Worm (Caenorhabditis elegans) whole organism, late embryonic: ENCODE measurements around the gene gpx-4.

Source experiments
- F13H6.1 ChIP-seq: sonication (generic microtip); optimal IDR thresholded peaks from 2 replicates; lab custom pipeline; 2016; ENCODE audit warnings: missing genetic modification characterization, missing compliant biosample characterization
- K02D7.2 ChIP-seq: sonication (generic microtip); optimal IDR thresholded peaks from 2 replicates; lab custom pipeline; 2017; ENCODE audit warnings: mild to moderate bottlenecking, missing genetic modification characterization, missing compliant biosample characterization
- K09A11.1 ChIP-seq: sonication (generic microtip); optimal IDR thresholded peaks from 2 replicates; lab custom pipeline; 2017; ENCODE audit warnings: antibody characterized with exemption, mild to moderate bottlenecking, missing genetic modification characterization, missing compliant biosample characterization; ENCODE audit not compliant: insufficient read depth
- T23F11.4 ChIP-seq: fragments of 200-800 bp; sonication (Bioruptor generic); optimal IDR thresholded peaks from 2 replicates; lab custom pipeline; 2018; ENCODE audit warnings: mild to moderate bottlenecking, missing genetic modification characterization, missing compliant biosample characterization
- Y22D7AL.16 ChIP-seq: sonication (generic microtip); optimal IDR thresholded peaks from 2 replicates; lab custom pipeline; 2016; ENCODE audit warnings: missing genetic modification characterization, missing compliant biosample characterization
- ahr-1 ChIP-seq: sonication (generic microtip); optimal IDR thresholded peaks from 2 replicates; lab custom pipeline; 2016; ENCODE audit warnings: missing genetic modification characterization, missing compliant biosample characterization
- ceh-18 ChIP-seq: sonication (generic microtip); optimal IDR thresholded peaks from 2 replicates; lab custom pipeline; 2016; ENCODE audit warnings: missing genetic modification characterization, missing compliant biosample characterization
- ceh-19 ChIP-seq: fragments of 200-800 bp; sonication (Bioruptor generic); optimal IDR thresholded peaks from 2 replicates; lab custom pipeline; 2018; ENCODE audit warnings: mild to moderate bottlenecking, missing genetic modification characterization, missing compliant biosample characterization
- ceh-22 ChIP-seq: sonication (generic microtip); optimal IDR thresholded peaks from 2 replicates; lab custom pipeline; 2017; ENCODE audit warnings: missing biosample characterization, missing genetic modification characterization
- ceh-48 ChIP-seq: sonication (generic microtip); optimal IDR thresholded peaks from 2 replicates; lab custom pipeline; 2016; ENCODE audit warnings: missing genetic modification characterization, inconsistent platforms, missing compliant biosample characterization
- ceh-6 ChIP-seq: fragments of 200-800 bp; sonication (Bioruptor generic); optimal IDR thresholded peaks from 2 replicates; lab custom pipeline; 2018; ENCODE audit warnings: mild to moderate bottlenecking, missing genetic modification characterization, missing compliant biosample characterization
- ceh-9 ChIP-seq: sonication (generic microtip); optimal IDR thresholded peaks from 2 replicates; lab custom pipeline; 2016; ENCODE audit warnings: mild to moderate bottlenecking, missing genetic modification characterization, inconsistent platforms, missing compliant biosample characterization
- dmd-4 ChIP-seq: sonication (generic microtip); optimal IDR thresholded peaks from 2 replicates; lab custom pipeline; 2016; ENCODE audit warnings: borderline replicate concordance, missing genetic modification characterization, missing compliant biosample characterization
- dve-1 ChIP-seq: sonication (generic microtip); optimal IDR thresholded peaks from 2 replicates; lab custom pipeline; 2017; ENCODE audit warnings: antibody characterized with exemption, mild to moderate bottlenecking, missing genetic modification characterization, missing compliant biosample characterization
- elt-2 ChIP-seq: sonication (generic microtip); optimal IDR thresholded peaks from 2 replicates; lab custom pipeline; 2016; ENCODE audit warnings: missing genetic modification reagents, missing genetic modification characterization, missing compliant biosample characterization
- ets-4 ChIP-seq: sonication (generic microtip); optimal IDR thresholded peaks from 2 replicates; lab custom pipeline; 2016; ENCODE audit warnings: missing genetic modification characterization, missing compliant biosample characterization
- fax-1 ChIP-seq: sonication (generic microtip); optimal IDR thresholded peaks from 2 replicates; lab custom pipeline; 2016; ENCODE audit warnings: missing genotype, missing genetic modification characterization, missing compliant biosample characterization
- fkh-10 ChIP-seq: fragments of 150-350 bp; optimal IDR thresholded peaks from 2 replicates; lab custom pipeline; 2014; ENCODE audit warnings: missing biosample characterization, missing genetic modification reagents, missing genetic modification characterization
- fkh-6 ChIP-seq: sonication (generic microtip); optimal IDR thresholded peaks from 2 replicates; lab custom pipeline; 2016; ENCODE audit warnings: missing genetic modification characterization, missing compliant biosample characterization
- gmeb-2 ChIP-seq: sonication (generic microtip); optimal IDR thresholded peaks from 2 replicates; lab custom pipeline; 2016; ENCODE audit warnings: missing genetic modification characterization, inconsistent platforms, missing compliant biosample characterization
- hlh-15 ChIP-seq: sonication (generic microtip); optimal IDR thresholded peaks from 2 replicates; lab custom pipeline; 2016; ENCODE audit warnings: missing genetic modification characterization, missing compliant biosample characterization
- hlh-8 ChIP-seq: sonication (generic microtip); optimal IDR thresholded peaks from 2 replicates; lab custom pipeline; 2016; ENCODE audit warnings: missing genotype, missing genetic modification characterization, missing compliant biosample characterization
- lim-6 ChIP-seq: sonication (generic microtip); optimal IDR thresholded peaks from 2 replicates; lab custom pipeline; 2016; ENCODE audit warnings: missing genetic modification characterization, missing compliant biosample characterization
- madf-2 ChIP-seq: sonication (generic microtip); optimal IDR thresholded peaks from 2 replicates; lab custom pipeline; 2017; ENCODE audit warnings: missing genetic modification characterization, missing compliant biosample characterization
- mec-3 ChIP-seq: sonication (generic microtip); optimal IDR thresholded peaks from 2 replicates; lab custom pipeline; 2016; ENCODE audit warnings: borderline replicate concordance, missing genetic modification characterization, missing compliant biosample characterization
- nfya-1 ChIP-seq: sonication (generic microtip); optimal IDR thresholded peaks from 2 replicates; lab custom pipeline; 2017; ENCODE audit warnings: missing genetic modification characterization, mild to moderate bottlenecking, missing compliant biosample characterization, antibody characterized with exemption, moderate library complexity
- nhr-11 ChIP-seq: fragments of 150-350 bp; optimal IDR thresholded peaks from 2 replicates; lab custom pipeline; 2014; ENCODE audit warnings: missing biosample characterization, missing genetic modification characterization
- pag-3 ChIP-seq: sonication (generic microtip); optimal IDR thresholded peaks from 2 replicates; lab custom pipeline; 2016; ENCODE audit warnings: missing compliant biosample characterization, missing genetic modification characterization, borderline replicate concordance
- pat-9 ChIP-seq: fragments of 200-800 bp; sonication (Bioruptor generic); optimal IDR thresholded peaks from 2 replicates; lab custom pipeline; 2018; ENCODE audit warnings: mild to moderate bottlenecking, missing genetic modification characterization, moderate library complexity, missing compliant biosample characterization
- pax-1 ChIP-seq: fragments of 150-350 bp; optimal IDR thresholded peaks from 2 replicates; lab custom pipeline; 2014; ENCODE audit warnings: missing biosample characterization, missing genetic modification characterization
- pha-2 ChIP-seq: sonication (generic microtip); optimal IDR thresholded peaks from 2 replicates; lab custom pipeline; 2017; ENCODE audit warnings: mild to moderate bottlenecking, missing genetic modification characterization, missing compliant biosample characterization
- ref-2 ChIP-seq: sonication (generic microtip); optimal IDR thresholded peaks from 2 replicates; lab custom pipeline; 2016; ENCODE audit warnings: missing genetic modification characterization, missing compliant biosample characterization
- sdc-2 ChIP-seq: sonication (generic microtip); optimal IDR thresholded peaks from 2 replicates; lab custom pipeline; 2016; ENCODE audit warnings: missing genotype, missing genetic modification characterization, missing compliant biosample characterization
- sox-4 ChIP-seq: sonication (generic microtip); optimal IDR thresholded peaks from 2 replicates; lab custom pipeline; 2017; ENCODE audit warnings: mild to moderate bottlenecking, missing genetic modification characterization, inconsistent platforms, missing compliant biosample characterization
- tbx-2 ChIP-seq: sonication (generic microtip); optimal IDR thresholded peaks from 2 replicates; lab custom pipeline; 2016; ENCODE audit warnings: missing genetic modification characterization, missing compliant biosample characterization
- tbx-7 ChIP-seq: sonication (generic microtip); optimal IDR thresholded peaks from 2 replicates; lab custom pipeline; 2016; ENCODE audit warnings: missing genotype, missing genetic modification characterization, missing compliant biosample characterization
- unc-3 ChIP-seq, 2 experiments: fragments of 200-800 bp in 1 of 2; sonication (Bioruptor generic) in 1 of 2; sonication (generic microtip) in 1 of 2; conservative IDR thresholded peaks in 1 of 2; optimal IDR thresholded peaks in 1 of 2; 2 replicates each; pipeline versions ENCODE4 v1.3.6 to Lab custom; 2016 to 2022; ENCODE audit warnings: missing compliant biosample characterization in 2 of 2, missing genetic modification characterization in 2 of 2, missing genetic modification reagents in 1 of 2
- unc-42 ChIP-seq: sonication (generic microtip); optimal IDR thresholded peaks from 2 replicates; lab custom pipeline; 2016; ENCODE audit warnings: missing genotype, missing genetic modification characterization, missing compliant biosample characterization
- unc-86 ChIP-seq: sonication (generic microtip); optimal IDR thresholded peaks from 2 replicates; lab custom pipeline; 2016; ENCODE audit warnings: missing genetic modification characterization, missing compliant biosample characterization

Gene gpx-4

ce11 chrIV:2705675-2706074, 30.9 kb upstream of the gpx-4 start:
- no peak for TF ChIP-seq ref-2 (tag; lab: Kevin White, UChicago)
- no peak for TF ChIP-seq Y22D7AL.16
- no peak for TF ChIP-seq lim-6
- no peak for TF ChIP-seq sdc-2 (tag; lab: Kevin White, UChicago)
- TF ChIP-seq gmeb-2 (tag; lab: Kevin White, UChicago), result no peak
- TF ChIP-seq ceh-48 (tag; lab: Kevin White, UChicago), result no peak
- no peak for TF ChIP-seq unc-3 (GFP tag; conservative IDR thresholded peaks at IDR 0.05; lab: Robert Waterston, UW)
- TF ChIP-seq unc-3 (tag; optimal IDR thresholded peaks at IDR 0.05; lab: Kevin White, UChicago), result no peak
- TF ChIP-seq mec-3 (tag; lab: Kevin White, UChicago), result no peak
- no peak for TF ChIP-seq ets-4
- no peak for TF ChIP-seq ceh-18 (tag; lab: Kevin White, UChicago)
- TF ChIP-seq sox-4 (tag; lab: Kevin White, UChicago), result no peak
- TF ChIP-seq, all 69 proteins: peak for 0

DNA sequence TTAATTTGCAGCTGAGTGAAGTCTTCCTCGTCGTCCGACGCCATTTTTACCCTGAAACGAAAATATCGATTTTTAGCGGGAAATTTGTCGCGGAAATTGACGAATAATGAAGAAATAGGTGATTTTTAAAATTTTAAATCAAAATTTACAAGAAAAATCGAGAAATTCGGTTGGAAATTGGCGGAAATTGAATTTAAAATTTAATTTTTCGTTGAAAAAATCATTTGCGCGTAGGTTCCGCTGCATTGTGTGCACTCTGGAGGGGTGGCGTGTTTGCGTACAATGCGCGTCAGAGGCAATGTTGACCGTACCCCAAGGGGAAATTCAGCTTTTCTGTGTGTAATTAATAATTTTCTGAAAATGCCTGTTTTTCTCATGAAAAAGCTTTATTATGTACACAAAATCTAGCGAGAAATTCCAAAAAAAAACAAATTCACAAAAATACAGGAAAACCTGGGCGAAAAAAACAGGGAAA, 29.1 kb upstream of the gpx-4 start, which contains the start of gene Y94H6A.5:
TSS of gene Y94H6A.5 (minus strand) at position 51 of the 475 bp plus-strand sequence.
- peak; percentile 13 for TF ChIP-seq ceh-48 (tag; lab: Kevin White, UChicago)
- peak; percentile 53 for TF ChIP-seq unc-42 (tag; lab: Kevin White, UChicago)
- peak; percentile 4 for TF ChIP-seq tbx-2 (tag; lab: Kevin White, UChicago)
- no peak for TF ChIP-seq unc-86 (tag; lab: Kevin White, UChicago)
- TF ChIP-seq nfya-1 (tag; lab: Kevin White, UChicago), result peak; percentile 56
- peak; percentile 1 for TF ChIP-seq madf-2 (tag; lab: Kevin White, UChicago)
- no peak for TF ChIP-seq fax-1 (tag; lab: Kevin White, UChicago)
- TF ChIP-seq pax-1 (tag; lab: Kevin White, UChicago), result peak; percentile 84
- TF ChIP-seq elt-2 (tag; lab: Kevin White, UChicago), result no peak

- TF ChIP-seq F13H6.1 (tag; lab: Kevin White, UChicago) (no peak), ceh-9 (no peak), Y22D7AL.16 (no peak), ceh-6 (GFP tag; lab: Kevin White, UChicago) (no peak), K09A11.1 (tag; lab: Kevin White, UChicago) (no peak), pag-3 (tag; lab: Kevin White, UChicago) (no peak), hlh-8 (no peak), lim-6 (no peak), fkh-6 (tag; lab: Kevin White, UChicago) (no peak), ahr-1 (tag; lab: Kevin White, UChicago) (no peak), pat-9 (tag; lab: Kevin White, UChicago) (no peak), tbx-7 (no peak), unc-3 (GFP tag; conservative IDR thresholded peaks at IDR 0.05; lab: Robert Waterston, UW) (no peak), unc-3 (tag; optimal IDR thresholded peaks at IDR 0.05; lab: Kevin White, UChicago) (no peak), ceh-22 (tag; lab: Kevin White, UChicago) (no peak), fkh-10 (GFP tag; lab: Kevin White, UChicago) (no peak), T23F11.4 (GFP tag; lab: Kevin White, UChicago) (no peak), nhr-11 (tag; lab: Kevin White, UChicago) (no peak), unc-42 (tag; lab: Kevin White, UChicago) (no peak)
Observed at ce11 chrIV:2688716-2689307, 14.0 kb upstream of the gpx-4 start, which contains the start of gene egrh-3. TSS of gene egrh-3 (minus strand) at chrIV:2688766.

DNA sequence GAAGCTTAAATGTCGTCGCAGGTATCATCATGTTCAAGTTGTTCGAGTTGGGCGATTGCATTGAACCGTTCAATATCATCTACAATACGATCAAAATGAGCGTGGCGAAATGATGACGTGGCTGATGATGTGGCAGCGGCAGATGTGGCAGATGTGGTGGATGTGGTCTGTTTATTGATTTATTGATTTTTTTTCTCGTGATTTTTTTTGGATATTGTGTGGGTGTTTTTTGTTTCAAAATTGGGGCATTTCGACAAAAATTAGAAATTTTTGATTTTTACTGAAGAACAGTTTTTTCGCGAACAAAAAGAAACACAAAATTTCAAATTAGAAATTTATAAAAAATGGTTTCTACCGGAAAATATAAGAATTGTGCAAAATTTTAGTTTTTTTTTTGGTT, 5.5 kb upstream of the gpx-4 start:
- no peak for TF ChIP-seq dve-1 (tag; lab: Kevin White, UChicago)
- no peak for TF ChIP-seq lim-6
- no peak for TF ChIP-seq K02D7.2 (tag; lab: Kevin White, UChicago)
- TF ChIP-seq tbx-2 (tag; lab: Kevin White, UChicago), result no peak
- no peak for TF ChIP-seq hlh-15
- TF ChIP-seq nhr-11 (tag; lab: Kevin White, UChicago), result no peak
- TF ChIP-seq gmeb-2 (tag; lab: Kevin White, UChicago), result no peak
- TF ChIP-seq ceh-6 (GFP tag; lab: Kevin White, UChicago), result no peak
- no peak for TF ChIP-seq fax-1 (tag; lab: Kevin White, UChicago)
- no peak for TF ChIP-seq pat-9 (tag; lab: Kevin White, UChicago)
- TF ChIP-seq fkh-10 (GFP tag; lab: Kevin White, UChicago), result no peak
- TF ChIP-seq ceh-19 (GFP tag; lab: Kevin White, UChicago), result no peak
- no peak for TF ChIP-seq fkh-6 (tag; lab: Kevin White, UChicago)
- no peak for TF ChIP-seq hlh-8
- TF ChIP-seq madf-2 (tag; lab: Kevin White, UChicago), result no peak
- no peak for TF ChIP-seq ceh-18 (tag; lab: Kevin White, UChicago)
- TF ChIP-seq pha-2 (tag; lab: Kevin White, UChicago), result no peak
- TF ChIP-seq K09A11.1 (tag; lab: Kevin White, UChicago), result no peak
- no peak for TF ChIP-seq dmd-4 (tag; lab: Kevin White, UChicago)
